Worm (Caenorhabditis elegans) whole organism, L1 larva: ENCODE measurements around the gene irld-66.
A peak's percentile ranks its signal among the peaks of the same experiment; 100 is the strongest.

Experiments
- Y116A8C.19 ChIP-seq: sonication (generic microtip); optimal IDR thresholded peaks from 2 replicates; lab custom pipeline; 2016; ENCODE audit warnings: missing compliant biosample characterization, missing genetic modification characterization, borderline replicate concordance
- alr-1 ChIP-seq: fragments of 200-800 bp; sonication (Bioruptor generic); optimal IDR thresholded peaks from 2 replicates; lab custom pipeline; 2018; ENCODE audit warnings: borderline replicate concordance, mild to moderate bottlenecking, missing genetic modification characterization, missing compliant biosample characterization
- blmp-1 ChIP-seq: fragments of 150-350 bp; optimal IDR thresholded peaks from 2 replicates; lab custom pipeline; 2014; ENCODE audit warnings: missing biosample characterization, missing genetic modification characterization
- ceh-63 ChIP-seq: fragments of 200-800 bp; sonication (Bioruptor generic); optimal IDR thresholded peaks from 2 replicates; lab custom pipeline; 2018; ENCODE audit warnings: mild to moderate bottlenecking, missing genetic modification characterization, missing compliant biosample characterization
- ceh-8 ChIP-seq: fragments of 200-800 bp; sonication (Bioruptor generic); optimal IDR thresholded peaks from 2 replicates; lab custom pipeline; 2018; ENCODE audit warnings: mild to moderate bottlenecking, missing genetic modification characterization, moderate library complexity, missing compliant biosample characterization
- ceh-88 ChIP-seq: fragments of 200-800 bp; sonication (Bioruptor generic); IDR thresholded peaks from 2 replicates; pipeline ENCODE4 v1.3.6; 2022; ENCODE audit warnings: missing genetic modification characterization, missing compliant biosample characterization
- ces-1 ChIP-seq: fragments of 150-350 bp; optimal IDR thresholded peaks from 2 replicates; lab custom pipeline; 2014; ENCODE audit warnings: missing biosample characterization, missing genetic modification reagents, missing genetic modification characterization
- dpl-1 ChIP-seq, 3 experiments: fragments of 150-350 bp in 2 of 3; sonication (generic microtip) in 1 of 3; optimal IDR thresholded peaks; 2 replicates each; lab custom pipeline; 2014 to 2017; ENCODE audit warnings: missing biosample characterization in 3 of 3, missing genetic modification characterization in 3 of 3, missing genetic modification reagents in 3 of 3
- efl-1 ChIP-seq, 4 experiments: fragments of 150-350 bp; optimal IDR thresholded peaks in 3 of 4; peaks in 1 of 4; 1 replicate in 1 of 4; 2 replicates in 3 of 4; lab custom pipeline; 2014; ENCODE audit warnings: missing biosample characterization in 2 of 4, missing genetic modification characterization in 2 of 4, missing genetic modification reagents in 2 of 4
- egl-13 ChIP-seq: sonication (generic microtip); optimal IDR thresholded peaks from 2 replicates; lab custom pipeline; 2016; ENCODE audit warnings: missing genotype, missing genetic modification reagents, missing genetic modification characterization, missing compliant biosample characterization
- egl-27 ChIP-seq, 2 experiments: fragments of 150-350 bp in 1 of 2; sonication (generic microtip); optimal IDR thresholded peaks; 3 replicates each; lab custom pipeline; 2017 to 2018; ENCODE audit warnings: missing biosample characterization in 2 of 2, missing genetic modification characterization in 2 of 2, missing genetic modification reagents in 2 of 2
- ets-5 ChIP-seq: fragments of 200-800 bp; sonication (Bioruptor generic); IDR thresholded peaks from 2 replicates; pipeline ENCODE4 v1.3.6; 2022; ENCODE audit warnings: missing genetic modification characterization, missing compliant biosample characterization
- fkh-10 ChIP-seq: sonication (generic microtip); optimal IDR thresholded peaks from 2 replicates; lab custom pipeline; 2017; ENCODE audit warnings: missing biosample characterization, missing genetic modification reagents, missing genetic modification characterization
- fkh-4 ChIP-seq: sonication (generic microtip); optimal IDR thresholded peaks from 2 replicates; lab custom pipeline; 2016; ENCODE audit warnings: missing compliant biosample characterization, missing genetic modification characterization, borderline replicate concordance
- fos-1 ChIP-seq: fragments of 150-350 bp; optimal IDR thresholded peaks from 2 replicates; lab custom pipeline; 2014; ENCODE audit warnings: missing biosample characterization, missing genetic modification characterization
- hlh-4 ChIP-seq: sonication (generic microtip); optimal IDR thresholded peaks from 2 replicates; lab custom pipeline; 2016; ENCODE audit warnings: mild to moderate bottlenecking, missing genetic modification characterization, missing compliant biosample characterization
- hpl-2 ChIP-seq: fragments of 150-350 bp; optimal IDR thresholded peaks from 2 replicates; lab custom pipeline; 2014; ENCODE audit warnings: missing biosample characterization, missing genetic modification reagents, missing genetic modification characterization
- irx-1 ChIP-seq: sonication (generic microtip); optimal IDR thresholded peaks from 2 replicates; lab custom pipeline; 2016; ENCODE audit warnings: missing genetic modification characterization, missing compliant biosample characterization
- isw-1 ChIP-seq: fragments of 200-800 bp; sonication (Bioruptor generic); IDR thresholded peaks from 2 replicates; pipeline ENCODE4 v1.3.6; 2022; ENCODE audit warnings: missing genetic modification characterization, missing compliant biosample characterization
- jun-1 ChIP-seq: fragments of 150-350 bp; optimal IDR thresholded peaks from 2 replicates; lab custom pipeline; 2014; ENCODE audit warnings: missing biosample characterization, missing genetic modification reagents, missing genetic modification characterization
- lin-13 ChIP-seq: fragments of 150-350 bp; optimal IDR thresholded peaks from 2 replicates; lab custom pipeline; 2014; ENCODE audit warnings: missing biosample characterization, missing genetic modification reagents, missing genetic modification characterization
- lin-35 ChIP-seq, 2 experiments: fragments of 150-350 bp; optimal IDR thresholded peaks; 2 replicates each; lab custom pipeline; 2014; ENCODE audit warnings: missing biosample characterization in 2 of 2, missing genetic modification characterization in 2 of 2, missing genetic modification reagents in 2 of 2
- lin-39 ChIP-seq: fragments of 150-350 bp; optimal IDR thresholded peaks from 2 replicates; lab custom pipeline; 2014; ENCODE audit warnings: missing biosample characterization, missing genetic modification reagents, missing genetic modification characterization
- lir-3 ChIP-seq: sonication (generic microtip); optimal IDR thresholded peaks from 2 replicates; lab custom pipeline; 2016; ENCODE audit warnings: mild to moderate bottlenecking, missing genetic modification characterization, moderate library complexity, missing compliant biosample characterization; ENCODE audit not compliant: poor library complexity
- lsy-2 ChIP-seq, 2 experiments: fragments of 150-350 bp; optimal IDR thresholded peaks; 2 replicates each; lab custom pipeline; 2014; ENCODE audit warnings: missing biosample characterization in 2 of 2, missing genetic modification characterization in 2 of 2
- mef-2 ChIP-seq: fragments of 150-350 bp; optimal IDR thresholded peaks from 2 replicates; lab custom pipeline; 2014; ENCODE audit warnings: missing biosample characterization, missing genetic modification characterization
- mep-1 ChIP-seq: fragments of 150-350 bp; optimal IDR thresholded peaks from 2 replicates; lab custom pipeline; 2014; ENCODE audit warnings: missing biosample characterization, missing genetic modification characterization
- nhr-11 ChIP-seq: fragments of 150-350 bp; optimal IDR thresholded peaks from 2 replicates; lab custom pipeline; 2014; ENCODE audit warnings: missing biosample characterization, missing genetic modification characterization
- nhr-20 ChIP-seq: sonication (generic microtip); optimal IDR thresholded peaks from 2 replicates; lab custom pipeline; 2016; ENCODE audit warnings: mild to moderate bottlenecking, missing genetic modification characterization, missing compliant biosample characterization
- nhr-237 ChIP-seq: fragments of 150-350 bp; optimal IDR thresholded peaks from 2 replicates; lab custom pipeline; 2014; ENCODE audit warnings: missing biosample characterization, missing genetic modification characterization
- nhr-47 ChIP-seq: sonication (generic microtip); optimal IDR thresholded peaks from 2 replicates; lab custom pipeline; 2016; ENCODE audit warnings: mild to moderate bottlenecking, missing genetic modification characterization, moderate library complexity, missing compliant biosample characterization
- nhr-76 ChIP-seq: sonication (generic microtip); optimal IDR thresholded peaks from 2 replicates; lab custom pipeline; 2017; ENCODE audit warnings: missing biosample characterization, missing genetic modification characterization
- nhr-77 ChIP-seq: fragments of 150-350 bp; optimal IDR thresholded peaks from 2 replicates; lab custom pipeline; 2014; ENCODE audit warnings: missing biosample characterization, missing genetic modification characterization
- nhr-84 ChIP-seq: sonication (generic microtip); optimal IDR thresholded peaks from 2 replicates; lab custom pipeline; 2017; ENCODE audit warnings: missing biosample characterization, missing genetic modification characterization
- nhr-90 ChIP-seq: sonication (generic microtip); optimal IDR thresholded peaks from 2 replicates; lab custom pipeline; 2016; ENCODE audit warnings: mild to moderate bottlenecking, missing genetic modification characterization, missing compliant biosample characterization; ENCODE audit not compliant: poor library complexity
- pqm-1 ChIP-seq: sonication (generic microtip); optimal IDR thresholded peaks from 3 replicates; lab custom pipeline; 2017; ENCODE audit warnings: missing biosample characterization, missing genetic modification characterization
- rnt-1 ChIP-seq: sonication (generic microtip); optimal IDR thresholded peaks from 2 replicates; lab custom pipeline; 2016; ENCODE audit warnings: mild to moderate bottlenecking, missing genetic modification characterization, moderate library complexity, missing compliant biosample characterization
- skn-1 ChIP-seq: fragments of 150-350 bp; optimal IDR thresholded peaks from 2 replicates; lab custom pipeline; 2014; ENCODE audit warnings: missing biosample characterization, missing genetic modification characterization
- snpc-4 ChIP-seq: fragments of 150-350 bp; optimal IDR thresholded peaks from 2 replicates; lab custom pipeline; 2014; ENCODE audit warnings: missing biosample characterization, missing genetic modification characterization
- snu-23 ChIP-seq: sonication (generic microtip); optimal IDR thresholded peaks from 2 replicates; lab custom pipeline; 2016; ENCODE audit warnings: missing genetic modification characterization, missing compliant biosample characterization
- sox-4 ChIP-seq: sonication (generic microtip); optimal IDR thresholded peaks from 2 replicates; lab custom pipeline; 2016; ENCODE audit warnings: missing genetic modification characterization, missing compliant biosample characterization
- sup-37 ChIP-seq: fragments of 200-800 bp; sonication (Bioruptor generic); optimal IDR thresholded peaks from 2 replicates; lab custom pipeline; 2018; ENCODE audit warnings: mild to moderate bottlenecking, missing genetic modification characterization, missing compliant biosample characterization
- tbx-2 ChIP-seq: sonication (generic microtip); optimal IDR thresholded peaks from 2 replicates; lab custom pipeline; 2016; ENCODE audit warnings: missing genetic modification characterization, missing compliant biosample characterization
- unc-130 ChIP-seq: fragments of 150-350 bp; optimal IDR thresholded peaks from 2 replicates; lab custom pipeline; 2017; ENCODE audit warnings: missing biosample characterization, missing genetic modification characterization, inconsistent platforms
- unc-62 ChIP-seq: fragments of 150-350 bp; optimal IDR thresholded peaks from 2 replicates; lab custom pipeline; 2014; ENCODE audit warnings: missing biosample characterization, missing genetic modification reagents, missing genetic modification characterization
- zag-1 ChIP-seq: fragments of 150-350 bp; optimal IDR thresholded peaks from 2 replicates; lab custom pipeline; 2014; ENCODE audit warnings: missing biosample characterization, missing genetic modification characterization
- ztf-11 ChIP-seq, 2 experiments: sonication (generic microtip); optimal IDR thresholded peaks; 2 replicates each; lab custom pipeline; 2016 to 2017; ENCODE audit warnings: missing genetic modification characterization in 2 of 2, missing biosample characterization in 1 of 2, missing compliant biosample characterization in 1 of 2

Gene irld-66

ce11 chrII:2888957-2889630 lies 51.6 kb downstream of the irld-66 start, which contains the start of gene pinn-1 (continued):
- TF ChIP-seq Y116A8C.19 (peak; percentile 88), snu-23 (GFP tag; lab: Kevin White, UChicago) (peak; percentile 94), nhr-11 (tag; lab: Kevin White, UChicago) (peak; percentile 11), fos-1 (tag; lab: Kevin White, UChicago) (peak; percentile 50), jun-1 (tag; lab: Kevin White, UChicago) (peak; percentile 77), lir-3 (peak; percentile 97), blmp-1 (tag; lab: Kevin White, UChicago) (peak; percentile 49), mep-1 (tag; lab: Kevin White, UChicago) (peak; percentile 81), zag-1 (no peak), nhr-47 (tag; lab: Kevin White, UChicago) (peak; percentile 97), lin-35 (GFP tag; optimal IDR thresholded peaks at IDR 0.05; lab: Kevin White, UChicago) (peak; percentile 85 to 87), egl-13 (peak; percentile 97), nhr-20 (peak; percentile 92), sup-37 (GFP tag; lab: Kevin White, UChicago) (peak; percentile 83), alr-1 (no peak), ets-5 (GFP tag; lab: Robert Waterston, UW) (no peak), nhr-77 (peak; percentile 67), unc-62 (GFP tag; lab: Kevin White, UChicago) (no peak), fkh-4 (tag; lab: Kevin White, UChicago) (peak; percentile 99), nhr-76 (no peak), unc-130 (tag; lab: Kevin White, UChicago) (peak; percentile 94), nhr-90 (tag; lab: Kevin White, UChicago) (peak; percentile 98), nhr-84 (tag; lab: Kevin White, UChicago) (no peak), hpl-2 (GFP tag; lab: Kevin White, UChicago) (peak; percentile 56), lsy-2 (tag; optimal IDR thresholded peaks at IDR 0.05; lab: Kevin White, UChicago) (peak; percentile 90 to 91), pqm-1 (peak; percentile 49), mef-2 (tag; lab: Kevin White, UChicago) (peak; percentile 53), ceh-88 (GFP tag; lab: Robert Waterston, UW) (peak; percentile 79), ceh-63 (GFP tag; lab: Kevin White, UChicago) (peak; percentile 55), lin-13 (peak; percentile 91), egl-27 (tag; optimal IDR thresholded peaks at IDR 0.05; lab: Kevin White, UChicago) (no peak), isw-1 (GFP tag; lab: Robert Waterston, UW) (peak; percentile 88), tbx-2 (tag; lab: Kevin White, UChicago) (peak; percentile 95), dpl-1 (GFP tag; optimal IDR thresholded peaks at IDR 0.05; lab: Kevin White, UChicago) (peak; percentile 78 to 84 (median 83)), efl-1 (optimal IDR thresholded peaks at IDR 0.05; lab: Kevin White, UChicago) (peak; percentile 87 to 89), efl-1 (GFP tag; optimal IDR thresholded peaks at IDR 0.05 in 1 of 2; lab: Kevin White, UChicago) (peak; percentile 83 to 98), snpc-4 (tag; lab: Kevin White, UChicago) (peak; percentile 75), ces-1 (GFP tag; lab: Kevin White, UChicago) (no peak), ztf-11 (tag; optimal IDR thresholded peaks at IDR 0.05; lab: Kevin White, UChicago) (peak in 1 of 2 experiments; percentile 98), sox-4 (tag; lab: Kevin White, UChicago) (peak; percentile 95), skn-1 (tag; lab: Kevin White, UChicago) (peak; percentile 84), ceh-8 (GFP tag; lab: Kevin White, UChicago) (peak; percentile 85), lin-39 (tag; lab: Kevin White, UChicago) (peak; percentile 81), rnt-1 (peak; percentile 100), nhr-237 (tag; lab: Kevin White, UChicago) (peak; percentile 53), irx-1 (tag; lab: Kevin White, UChicago) (peak; percentile 98), fkh-10 (GFP tag; lab: Kevin White, UChicago) (peak; percentile 75), hlh-4 (no peak)
